Worm (Caenorhabditis elegans): Measurements from ENCODE around the gene T12A7.9.

ce11 chrIV:11799240-11799639, 43.4 kb upstream of the T12A7.9 start:
- TF ChIP-seq unc-39 (tag; optimal IDR thresholded peaks at IDR 0.05) (no peak), tbx-2 (tag; optimal IDR thresholded peaks at IDR 0.05) (no peak), R02D3.7 (tag; optimal IDR thresholded peaks at IDR 0.05) (no peak), snpc-4 (tag; optimal IDR thresholded peaks at IDR 0.05) (no peak)
